Worm (Caenorhabditis elegans) whole organism, L2 larva: Measurements from ENCODE around the gene srv-28.

Experiments
- Y55F3AM.14 ChIP-seq: fragments of 200-800 bp; sonication (Bioruptor generic); optimal IDR thresholded peaks from 2 replicates; lab custom pipeline; 2018; ENCODE audit warnings: mild to moderate bottlenecking, missing genetic modification characterization, missing compliant biosample characterization
- blmp-1 ChIP-seq: sonication (generic microtip); optimal IDR thresholded peaks from 2 replicates; lab custom pipeline; 2017; ENCODE audit warnings: missing genetic modification characterization, mild to moderate bottlenecking, missing compliant biosample characterization, antibody characterized with exemption, moderate library complexity; ENCODE audit not compliant: insufficient read depth
- egl-27 ChIP-seq: sonication (generic microtip); optimal IDR thresholded peaks from 3 replicates; lab custom pipeline; 2017; ENCODE audit warnings: missing biosample characterization, missing genetic modification reagents, missing genetic modification characterization
- elt-3 ChIP-seq: sonication (generic microtip); optimal IDR thresholded peaks from 2 replicates; lab custom pipeline; 2017; ENCODE audit warnings: missing biosample characterization, missing genetic modification characterization
- lin-13 ChIP-seq: fragments of 150-350 bp; optimal IDR thresholded peaks from 2 replicates; lab custom pipeline; 2014; ENCODE audit warnings: missing biosample characterization, missing genetic modification reagents, missing genetic modification characterization
- lin-39 ChIP-seq: fragments of 150-350 bp; optimal IDR thresholded peaks from 2 replicates; lab custom pipeline; 2014; ENCODE audit warnings: missing biosample characterization, missing genetic modification reagents, missing genetic modification characterization
- nhr-6 ChIP-seq: fragments of 150-350 bp; optimal IDR thresholded peaks from 2 replicates; lab custom pipeline; 2014; ENCODE audit warnings: missing biosample characterization, missing genetic modification characterization
- sem-4 ChIP-seq: fragments of 150-350 bp; optimal IDR thresholded peaks from 2 replicates; lab custom pipeline; 2014; ENCODE audit warnings: missing biosample characterization, missing genetic modification reagents, missing genetic modification characterization
- skn-1 ChIP-seq: sonication (generic microtip); optimal IDR thresholded peaks from 2 replicates; lab custom pipeline; 2017; ENCODE audit warnings: missing biosample characterization, missing genetic modification characterization
- snpc-4 ChIP-seq: fragments of 150-350 bp; optimal IDR thresholded peaks from 2 replicates; lab custom pipeline; 2014; ENCODE audit warnings: missing biosample characterization, missing genetic modification characterization
- unc-39 ChIP-seq: fragments of 150-350 bp; optimal IDR thresholded peaks from 2 replicates; lab custom pipeline; 2014; ENCODE audit warnings: missing biosample characterization, missing genetic modification characterization
- unc-62 ChIP-seq: fragments of 150-350 bp; optimal IDR thresholded peaks from 2 replicates; lab custom pipeline; 2014; ENCODE audit warnings: missing biosample characterization, missing genetic modification reagents, missing genetic modification characterization

DNA sequence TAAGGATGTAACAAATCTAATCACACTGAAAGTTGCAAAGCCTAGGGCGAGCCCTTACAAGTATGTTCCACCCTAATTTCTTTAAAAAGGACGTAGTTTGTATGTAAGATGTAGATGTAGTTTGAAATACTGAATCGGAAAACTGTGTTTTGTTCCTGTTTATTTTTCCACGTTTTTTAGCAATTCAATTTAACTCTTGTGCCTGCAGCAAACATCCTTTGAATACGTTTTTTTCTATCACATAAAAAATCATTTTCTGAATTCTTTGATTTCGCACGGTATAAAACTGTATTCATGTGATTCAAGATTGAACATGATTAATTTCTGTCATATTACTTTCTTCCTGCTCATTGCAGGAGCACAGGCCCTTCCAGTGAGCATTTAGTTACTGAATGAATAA is 23.2 kb downstream of the srv-28 start, which contains the start of gene F58F9.9:
- TF ChIP-seq egl-27 (no peak), sem-4 (tag; lab: Kevin White, UChicago) (no peak), nhr-6 (tag; lab: Kevin White, UChicago) (no peak), elt-3 (no peak), snpc-4 (tag; lab: Kevin White, UChicago) (no peak), unc-62 (GFP tag; lab: Kevin White, UChicago) (no peak), unc-39 (tag; lab: Kevin White, UChicago) (no peak), skn-1 (tag; lab: Kevin White, UChicago) (no peak), Y55F3AM.14 (GFP tag; lab: Kevin White, UChicago) (no peak), lin-39 (no peak), lin-13 (no peak), blmp-1 (tag; lab: Kevin White, UChicago) (no peak)
